Worm (Caenorhabditis elegans) whole organism, young adult: ENCODE data around the gene acdh-12.

Source experiments
- D2030.7 ChIP-seq: fragments of 200-800 bp; sonication (Bioruptor generic); IDR thresholded peaks from 2 replicates; pipeline ENCODE4 v1.3.6; 2022; ENCODE audit warnings: missing genetic modification reagents, missing genetic modification characterization, missing compliant biosample characterization
- F23B12.7 ChIP-seq: sonication (generic microtip); optimal IDR thresholded peaks from 2 replicates; lab custom pipeline; 2017; ENCODE audit warnings: missing genetic modification characterization, mild to moderate bottlenecking, missing compliant biosample characterization, antibody characterized with exemption, moderate library complexity; ENCODE audit not compliant: insufficient read depth
- F39B2.1 ChIP-seq: fragments of 200-800 bp; sonication (Bioruptor generic); IDR thresholded peaks from 2 replicates; pipeline ENCODE4 v1.3.6; 2022; ENCODE audit warnings: missing genetic modification reagents, missing genetic modification characterization, missing compliant biosample characterization
- F49E8.2 ChIP-seq: sonication (generic microtip); optimal IDR thresholded peaks from 3 replicates; lab custom pipeline; 2017; ENCODE audit warnings: missing genetic modification characterization, mild to moderate bottlenecking, missing compliant biosample characterization, antibody characterized with exemption, moderate library complexity; ENCODE audit not compliant: insufficient read depth
- F57C9.4 ChIP-seq: sonication (generic microtip); optimal IDR thresholded peaks from 2 replicates; lab custom pipeline; 2017; ENCODE audit warnings: mild to moderate bottlenecking, missing genetic modification characterization, missing compliant biosample characterization
- T26A5.8 ChIP-seq: sonication (generic microtip); optimal IDR thresholded peaks from 2 replicates; lab custom pipeline; 2016; ENCODE audit warnings: missing genetic modification characterization, missing compliant biosample characterization
- Y53F4B.3 ChIP-seq: fragments of 200-800 bp; sonication (Bioruptor generic); IDR thresholded peaks from 2 replicates; pipeline ENCODE4 v1.3.6; 2022; ENCODE audit warnings: missing genetic modification reagents, missing genetic modification characterization, missing compliant biosample characterization
- Y79H2A.3 ChIP-seq: fragments of 200-800 bp; sonication (Bioruptor generic); conservative IDR thresholded peaks from 2 replicates; pipeline ENCODE4 v1.3.6; 2022; ENCODE audit warnings: missing genetic modification reagents, missing genetic modification characterization, missing compliant biosample characterization
- akir-1 ChIP-seq: fragments of 200-800 bp; sonication (Bioruptor generic); optimal IDR thresholded peaks from 2 replicates; lab custom pipeline; 2018; ENCODE audit warnings: mild to moderate bottlenecking, missing genetic modification characterization, moderate library complexity, missing compliant biosample characterization
- attf-5 ChIP-seq: fragments of 200-800 bp; sonication (Bioruptor generic); optimal IDR thresholded peaks from 2 replicates; lab custom pipeline; 2018; ENCODE audit warnings: mild to moderate bottlenecking, missing genetic modification characterization, missing compliant biosample characterization
- bed-1 ChIP-seq: fragments of 200-800 bp; sonication (Bioruptor generic); IDR thresholded peaks from 2 replicates; pipeline ENCODE4 v1.3.6; 2022; ENCODE audit warnings: missing genetic modification reagents, missing genetic modification characterization, missing compliant biosample characterization
- cebp-1 ChIP-seq, 2 experiments: fragments of 200-800 bp in 1 of 2; sonication (Bioruptor generic) in 1 of 2; sonication (generic microtip) in 1 of 2; IDR thresholded peaks in 1 of 2; optimal IDR thresholded peaks in 1 of 2; 2 replicates each; pipeline versions ENCODE4 v1.3.6 to Lab custom; 2017 to 2022; ENCODE audit warnings: missing compliant biosample characterization in 2 of 2, missing genetic modification characterization in 2 of 2, mild to moderate bottlenecking in 1 of 2, missing genetic modification reagents in 1 of 2, moderate library complexity in 1 of 2
- ceh-27 ChIP-seq: fragments of 200-800 bp; sonication (Bioruptor generic); optimal IDR thresholded peaks from 2 replicates; lab custom pipeline; 2018; ENCODE audit warnings: mild to moderate bottlenecking, missing genetic modification characterization, moderate library complexity, missing compliant biosample characterization
- ceh-58 ChIP-seq: fragments of 200-800 bp; sonication (Bioruptor generic); IDR thresholded peaks from 2 replicates; pipeline ENCODE4 v1.3.6; 2022; ENCODE audit warnings: missing genetic modification characterization, missing compliant biosample characterization
- dox-1 ChIP-seq: fragments of 200-800 bp; sonication (Bioruptor generic); IDR thresholded peaks from 2 replicates; pipeline ENCODE4 v1.3.6; 2022; ENCODE audit warnings: missing genetic modification reagents, missing genetic modification characterization, missing compliant biosample characterization
- egl-18 ChIP-seq: fragments of 200-800 bp; sonication (Bioruptor generic); IDR thresholded peaks from 2 replicates; pipeline ENCODE4 v1.3.6; 2022; ENCODE audit warnings: missing genetic modification reagents, missing genetic modification characterization, missing compliant biosample characterization
- him-1 ChIP-seq: sonication (generic microtip); optimal IDR thresholded peaks from 2 replicates; lab custom pipeline; 2016; ENCODE audit warnings: missing genotype, missing genetic modification reagents, missing genetic modification characterization, missing compliant biosample characterization
- hsf-1 ChIP-seq: fragments of 200-800 bp; sonication (Bioruptor generic); IDR thresholded peaks from 2 replicates; pipeline ENCODE4 v1.3.6; 2022; ENCODE audit warnings: missing genetic modification reagents, missing genetic modification characterization, missing compliant biosample characterization
- let-607 ChIP-seq, 2 experiments: fragments of 200-800 bp in 1 of 2; sonication (Bioruptor generic) in 1 of 2; sonication (generic microtip) in 1 of 2; optimal IDR thresholded peaks; 2 replicates each; lab custom pipeline; 2016 to 2018; ENCODE audit warnings: mild to moderate bottlenecking in 2 of 2, missing compliant biosample characterization in 2 of 2, missing genetic modification characterization in 2 of 2, moderate library complexity in 2 of 2, missing genotype in 1 of 2
- lin-54 ChIP-seq: fragments of 200-800 bp; sonication (Bioruptor generic); optimal IDR thresholded peaks from 2 replicates; lab custom pipeline; 2018; ENCODE audit warnings: mild to moderate bottlenecking, missing genetic modification characterization, missing compliant biosample characterization
- mcd-1 ChIP-seq: fragments of 200-800 bp; sonication (Bioruptor generic); IDR thresholded peaks from 2 replicates; pipeline ENCODE4 v1.3.6; 2022; ENCODE audit warnings: missing genetic modification reagents, missing genetic modification characterization, missing compliant biosample characterization
- mel-28 ChIP-seq: sonication (generic microtip); optimal IDR thresholded peaks from 2 replicates; lab custom pipeline; 2016; ENCODE audit warnings: borderline replicate concordance, mild to moderate bottlenecking, missing genetic modification characterization, missing compliant biosample characterization
- mxl-1 ChIP-seq: sonication (generic microtip); optimal IDR thresholded peaks from 2 replicates; lab custom pipeline; 2016; ENCODE audit warnings: missing genetic modification characterization, missing compliant biosample characterization
- nhr-80 ChIP-seq: sonication (generic microtip); optimal IDR thresholded peaks from 2 replicates; lab custom pipeline; 2016; ENCODE audit warnings: missing genetic modification characterization, missing compliant biosample characterization
- rcor-1 ChIP-seq: fragments of 200-800 bp; sonication (Bioruptor generic); IDR thresholded peaks from 2 replicates; pipeline ENCODE4 v1.3.6; 2022; ENCODE audit warnings: missing genetic modification reagents, missing genetic modification characterization, missing compliant biosample characterization
- repo-1 ChIP-seq: sonication (generic microtip); optimal IDR thresholded peaks from 2 replicates; lab custom pipeline; 2017; ENCODE audit warnings: mild to moderate bottlenecking, missing genetic modification characterization, missing compliant biosample characterization
- sea-2 ChIP-seq: fragments of 200-800 bp; sonication (Bioruptor generic); IDR thresholded peaks from 2 replicates; pipeline ENCODE4 v1.3.6; 2022; ENCODE audit warnings: missing genetic modification characterization, missing compliant biosample characterization
- snpc-1.1 ChIP-seq: sonication (generic microtip); optimal IDR thresholded peaks from 2 replicates; lab custom pipeline; 2017; ENCODE audit warnings: missing genetic modification characterization, mild to moderate bottlenecking, missing compliant biosample characterization, antibody characterized with exemption, moderate library complexity, missing genotype, missing genetic modification reagents; ENCODE audit not compliant: insufficient read depth
- snpc-4 ChIP-seq, 5 experiments: fragments of 150-350 bp in 1 of 5; sonication (generic microtip) in 4 of 5; optimal IDR thresholded peaks; 2 replicates each; lab custom pipeline; 2014 to 2018; ENCODE audit warnings: missing genetic modification characterization in 5 of 5, missing biosample characterization in 3 of 5, antibody characterized with exemption in 2 of 5, mild to moderate bottlenecking in 2 of 5, missing compliant biosample characterization in 2 of 5, missing genotype in 2 of 5, moderate library complexity in 2 of 5, missing genetic modification reagents in 1 of 5
- sptf-2 ChIP-seq: fragments of 200-800 bp; sonication (Bioruptor generic); optimal IDR thresholded peaks from 2 replicates; lab custom pipeline; 2018; ENCODE audit warnings: mild to moderate bottlenecking, missing genetic modification characterization, missing compliant biosample characterization
- unc-130 ChIP-seq: sonication (generic microtip); optimal IDR thresholded peaks from 2 replicates; lab custom pipeline; 2016; ENCODE audit warnings: missing genetic modification reagents, missing genetic modification characterization, missing compliant biosample characterization
- zim-3 ChIP-seq: sonication (generic microtip); optimal IDR thresholded peaks from 2 replicates; lab custom pipeline; 2017; ENCODE audit warnings: mild to moderate bottlenecking, missing genetic modification characterization, moderate library complexity, missing compliant biosample characterization
- ztf-25 ChIP-seq: fragments of 200-800 bp; sonication (Bioruptor generic); IDR thresholded peaks from 2 replicates; pipeline ENCODE4 v1.3.6; 2022; ENCODE audit warnings: missing genetic modification reagents, missing genetic modification characterization, missing compliant biosample characterization

The acdh-12 gene

ce11 chrII:7171305-7171998 is 24.0 kb downstream of the acdh-12 start, which contains the start of gene dyf-13 (continued):
- TF ChIP-seq snpc-1.1 (peak; percentile 86), snpc-4 (GFP tag; optimal IDR thresholded peaks at IDR 0.05; lab: Kevin White, UChicago) (peak; percentile 70), snpc-4 (tag; optimal IDR thresholded peaks at IDR 0.05; lab: Kevin White, UChicago) (peak in 3 of 4 experiments; percentile 82 to 86 (median 84)), ztf-25 (GFP tag; lab: Robert Waterston, UW) (0 out of 2 replicates have a peak, but pooled peaks have one; percentile 30)

ce11 chrII:7168712-7169111 is 26.7 kb downstream of the acdh-12 start, which contains the start of gene col-36:
Gene col-36 (minus strand): TSS chrII:7168812.
- TF ChIP-seq repo-1 (tag; lab: Kevin White, UChicago) (no peak), mcd-1 (GFP tag; lab: Robert Waterston, UW) (no peak), ceh-27 (no peak), sptf-2 (GFP tag; lab: Kevin White, UChicago) (no peak), nhr-80 (tag; lab: Kevin White, UChicago) (no peak), F49E8.2 (tag; lab: Kevin White, UChicago) (no peak), unc-130 (GFP tag; lab: Kevin White, UChicago) (no peak), ceh-58 (no peak), dox-1 (GFP tag; lab: Robert Waterston, UW) (no peak), F57C9.4 (tag; lab: Kevin White, UChicago) (no peak), bed-1 (GFP tag; lab: Robert Waterston, UW) (no peak), F39B2.1 (GFP tag; lab: Robert Waterston, UW) (no peak), zim-3 (tag; lab: Kevin White, UChicago) (no peak), cebp-1 (GFP tag; IDR thresholded peaks at IDR 0.05; lab: Robert Waterston, UW) (no peak), cebp-1 (tag; optimal IDR thresholded peaks at IDR 0.05; lab: Kevin White, UChicago) (no peak)
- TF ChIP-seq, all 124 proteins: peak for 0

- peak; percentile 76 for TF ChIP-seq nhr-80 (tag; lab: Kevin White, UChicago)
- TF ChIP-seq rcor-1 (GFP tag; lab: Robert Waterston, UW): no peak
- TF ChIP-seq Y79H2A.3 (GFP tag; lab: Robert Waterston, UW): no peak
- peak in 1 of 2 experiments; percentile 3 for TF ChIP-seq let-607 (tag; optimal IDR thresholded peaks at IDR 0.05; lab: Kevin White, UChicago)
- TF ChIP-seq snpc-1.1: no peak
- no peak for TF ChIP-seq mxl-1 (tag; lab: Kevin White, UChicago)
- TF ChIP-seq D2030.7 (GFP tag; lab: Robert Waterston, UW): no peak
- TF ChIP-seq akir-1 (GFP tag; lab: Kevin White, UChicago): no peak
- no peak for TF ChIP-seq hsf-1 (GFP tag; lab: Robert Waterston, UW)
- no peak for TF ChIP-seq attf-5
- no peak for TF ChIP-seq him-1 (tag; lab: Kevin White, UChicago)
- TF ChIP-seq T26A5.8 (tag; lab: Kevin White, UChicago): no peak
Observed at ce11 chrII:7166768-7167167, 28.7 kb downstream of the acdh-12 start.

- no peak for TF ChIP-seq lin-54
- TF ChIP-seq mel-28 (tag; lab: Kevin White, UChicago): no peak
- TF ChIP-seq sea-2 (GFP tag; lab: Robert Waterston, UW): no peak
- TF ChIP-seq Y53F4B.3 (GFP tag; lab: Robert Waterston, UW): no peak
- TF ChIP-seq F23B12.7 (tag; lab: Kevin White, UChicago): no peak
- TF ChIP-seq egl-18 (GFP tag; lab: Robert Waterston, UW): no peak
- TF ChIP-seq snpc-4 (GFP tag; optimal IDR thresholded peaks at IDR 0.05; lab: Kevin White, UChicago): no peak
- no peak for TF ChIP-seq snpc-4 (tag; optimal IDR thresholded peaks at IDR 0.05; lab: Kevin White, UChicago)
- TF ChIP-seq bed-1 (GFP tag; lab: Robert Waterston, UW): no peak
- TF ChIP-seq, all 124 proteins: peak for 0
Observed at ce11 chrII:7165749-7166148, 29.7 kb downstream of the acdh-12 start, which contains the start of gene mfsd-13.2. Gene mfsd-13.2 (minus strand): TSS chrII:7165849.
